Worm (Caenorhabditis elegans): ENCODE measurements around the gene K08B5.1.

- TF ChIP-seq him-1 (tag; optimal IDR thresholded peaks at IDR 0.05) (no peak), W03F9.2 (tag; optimal IDR thresholded peaks at IDR 0.05) (no peak)
Observed at ce11 chrX:16536230-16536940, 21.8 kb upstream of the K08B5.1 start, which contains the start of gene pat-9.

All from whole organism, L4/young adult.